ENCODE assay signal across 1 fruit fly cellular context in the genomic region with DNA sequence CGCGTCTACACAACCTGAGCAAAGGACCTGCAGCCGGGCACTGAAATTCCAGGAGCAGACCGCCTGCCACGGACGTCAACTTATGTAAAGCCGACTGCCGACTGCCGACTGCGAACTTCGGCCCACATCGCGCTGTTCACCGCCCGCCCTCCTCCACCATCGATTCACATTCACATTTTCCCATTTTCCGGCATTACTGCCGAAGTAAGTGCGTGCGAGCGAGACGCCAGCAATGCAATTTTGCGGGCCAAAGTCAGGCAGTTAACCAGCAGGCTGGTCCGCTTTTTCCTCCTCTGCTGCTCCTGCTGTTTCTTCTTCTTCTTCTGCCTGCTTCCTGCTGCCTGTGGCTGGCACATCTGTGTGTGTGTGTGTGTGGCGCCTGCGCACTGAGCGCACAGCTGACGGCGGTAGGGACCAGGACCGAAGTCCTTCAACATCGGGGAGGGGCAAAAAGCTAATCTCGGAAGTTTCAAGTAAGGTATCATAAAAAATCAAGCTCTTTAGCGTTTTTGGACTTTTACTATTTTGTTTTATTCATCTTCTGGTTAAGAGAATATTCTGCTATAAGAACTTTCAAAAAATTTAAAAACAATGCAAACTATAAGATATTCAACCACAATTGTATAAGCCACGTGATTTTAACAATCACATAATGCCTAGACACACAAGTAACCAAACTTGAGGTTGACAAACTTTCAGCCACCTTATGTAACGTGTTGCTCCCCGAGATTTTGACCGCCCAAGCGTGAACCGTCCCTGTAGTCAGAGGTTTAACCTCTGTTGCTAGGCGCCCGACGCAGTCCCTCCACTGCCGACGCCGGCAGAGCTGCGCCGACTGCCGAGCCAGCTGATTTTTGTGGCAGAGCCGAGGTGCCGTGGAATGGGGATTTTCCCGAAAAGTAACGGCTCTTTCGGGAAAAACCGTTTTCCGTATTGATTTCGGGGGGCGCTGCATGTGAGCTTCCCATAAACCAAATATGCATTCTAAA.
TF ChIP-seq lines count a peak whose summit lies in the region.

No protein-coding gene starts in this region.

TF ChIP-seq in whole organism, embryonic, 481 proteins besides CTCF, POLR2A, EP300 and RAD21 (continued from another document and continues in another):
- peak; percentile 32 for TF ChIP-seq CG15011 (GFP tag; optimal IDR thresholded peaks at IDR 0.05; lab: Kevin White, UChicago)
- TF ChIP-seq grn (GFP tag; optimal IDR thresholded peaks at IDR 0.05; lab: Kevin White, UChicago) = no peak
- peak; percentile 11 for TF ChIP-seq CG8388 (GFP tag; optimal IDR thresholded peaks at IDR 0.05; lab: Kevin White, UChicago)
- no peak for TF ChIP-seq mirr (GFP tag; optimal IDR thresholded peaks at IDR 0.05; lab: Kevin White, UChicago)
- TF ChIP-seq Dip2 (GFP tag; IDR thresholded peaks at IDR 0.05; lab: Robert Waterston, UW) = no peak
- TF ChIP-seq gsb-n (tag; optimal IDR thresholded peaks at IDR 0.05; lab: Kevin White, UChicago) = no peak
- TF ChIP-seq dysf (GFP tag; IDR thresholded peaks at IDR 0.05; lab: Robert Waterston, UW) = peak; percentile 64; the same call in 2 of the 3 replicates
- TF ChIP-seq CG7271 (tag; optimal IDR thresholded peaks at IDR 0.05; lab: Kevin White, UChicago) = no peak
- TF ChIP-seq CG42726 (GFP tag; IDR thresholded peaks at IDR 0.05; lab: Robert Waterston, UW; ENCODE audit: partially characterized antibody) = 0 out of 2 replicates have a peak, but pooled peaks have one; percentile 4
- peak; percentile 64 for TF ChIP-seq pum (GFP tag; optimal IDR thresholded peaks at IDR 0.05; lab: Kevin White, UChicago)
- TF ChIP-seq CG7556 (GFP tag; optimal IDR thresholded peaks at IDR 0.05; lab: Kevin White, UChicago) = peak; percentile 80
- no peak for TF ChIP-seq CG11247 (GFP tag; IDR thresholded peaks at IDR 0.05; lab: Robert Waterston, UW)
- TF ChIP-seq CG12744 (GFP tag; optimal IDR thresholded peaks at IDR 0.05; lab: Kevin White, UChicago) = no peak
- TF ChIP-seq CG11456 (GFP tag; IDR thresholded peaks at IDR 0.05; lab: Robert Waterston, UW) = peak; percentile 63
- peak; percentile 37 for TF ChIP-seq CG14710 (tag; optimal IDR thresholded peaks at IDR 0.05; lab: Kevin White, UChicago)
- TF ChIP-seq dmrt11E (tag; optimal IDR thresholded peaks at IDR 0.05; lab: Kevin White, UChicago) = peak; percentile 58
- peak; percentile 33 for TF ChIP-seq az2 (GFP tag; optimal IDR thresholded peaks at IDR 0.05; lab: Kevin White, UChicago)
- TF ChIP-seq CG2129 (GFP tag; IDR thresholded peaks at IDR 0.05; lab: Robert Waterston, UW; ENCODE audit: partially characterized antibody) = no peak
- peak; percentile 45 to 48 for TF ChIP-seq tll (GFP tag; optimal IDR thresholded peaks at IDR 0.05; lab: Kevin White, UChicago)
- TF ChIP-seq dm (GFP tag; optimal IDR thresholded peaks at IDR 0.05; lab: Kevin White, UChicago) = no peak
- TF ChIP-seq CG3995 (GFP tag; optimal IDR thresholded peaks at IDR 0.05; lab: Kevin White, UChicago) = no peak
- no peak for TF ChIP-seq gcm (GFP tag; optimal IDR thresholded peaks at IDR 0.05; lab: Kevin White, UChicago)
- TF ChIP-seq Atf3 (GFP tag; optimal IDR thresholded peaks at IDR 0.05; lab: Kevin White, UChicago) = no peak
- TF ChIP-seq CG17912 (GFP tag; optimal IDR thresholded peaks at IDR 0.05; lab: Kevin White, UChicago) = no peak
- peak; percentile 18; the same call in 1 of the 2 replicates for TF ChIP-seq Xrp1 (GFP tag; IDR thresholded peaks at IDR 0.05; lab: Robert Waterston, UW)
- peak; percentile 82 for TF ChIP-seq CG18599 (GFP tag; optimal IDR thresholded peaks at IDR 0.05; lab: Kevin White, UChicago)
- TF ChIP-seq pfk (GFP tag; optimal IDR thresholded peaks at IDR 0.05; lab: Kevin White, UChicago) = no peak
- TF ChIP-seq PHDP (tag; optimal IDR thresholded peaks at IDR 0.05; lab: Kevin White, UChicago) = no peak
- no peak for TF ChIP-seq NC2α (GFP tag; optimal IDR thresholded peaks at IDR 0.05; lab: Kevin White, UChicago)
- TF ChIP-seq bowl (GFP tag; IDR thresholded peaks at IDR 0.05; lab: Robert Waterston, UW) = no peak
- peak; percentile 68 for TF ChIP-seq CG16815 (GFP tag; optimal IDR thresholded peaks at IDR 0.05; lab: Kevin White, UChicago)
- peak; percentile 46; the same call in 1 of the 2 replicates for TF ChIP-seq onecut (GFP tag; IDR thresholded peaks at IDR 0.05; lab: Robert Waterston, UW)
- TF ChIP-seq ase (GFP tag; IDR thresholded peaks at IDR 0.05; lab: Robert Waterston, UW) = no peak
- peak; percentile 52; the same call in 2 of the 3 replicates for TF ChIP-seq CG6791 (GFP tag; IDR thresholded peaks at IDR 0.05; lab: Robert Waterston, UW; ENCODE audit: partially characterized antibody)
- TF ChIP-seq CG4282 (GFP tag; optimal IDR thresholded peaks at IDR 0.05; lab: Kevin White, UChicago) = no peak
- peak; percentile 35 for TF ChIP-seq Oli (tag; optimal IDR thresholded peaks at IDR 0.05; lab: Kevin White, UChicago)
- peak; percentile 1 for TF ChIP-seq CG5245 (GFP tag; optimal IDR thresholded peaks at IDR 0.05; lab: Kevin White, UChicago)
- peak; percentile 99 for TF ChIP-seq CG9727 (GFP tag; optimal IDR thresholded peaks at IDR 0.05; lab: Kevin White, UChicago)
- TF ChIP-seq Ada2b (GFP tag; IDR thresholded peaks at IDR 0.05; lab: Robert Waterston, UW) = 0 out of 2 replicates have a peak, but pooled peaks have one; percentile 21
- no peak for TF ChIP-seq CG14667 (GFP tag; IDR thresholded peaks at IDR 0.05; lab: Robert Waterston, UW)
- no peak for TF ChIP-seq CG17359 (tag; optimal IDR thresholded peaks at IDR 0.05; lab: Kevin White, UChicago)
- TF ChIP-seq oc (tag; optimal IDR thresholded peaks at IDR 0.05; lab: Kevin White, UChicago) = no peak
- TF ChIP-seq CG4854 (GFP tag; optimal IDR thresholded peaks at IDR 0.05; lab: Kevin White, UChicago) = no peak
- TF ChIP-seq inv (GFP tag; IDR thresholded peaks at IDR 0.05; lab: Robert Waterston, UW; ENCODE audit: partially characterized antibody) = no peak; the same call in 1 of the 2 replicates
- no peak for TF ChIP-seq CG16779 (GFP tag; IDR thresholded peaks at IDR 0.05; lab: Robert Waterston, UW)
- no peak for TF ChIP-seq Rx (GFP tag; IDR thresholded peaks at IDR 0.05; lab: Robert Waterston, UW)
- TF ChIP-seq CG6175 (GFP tag; IDR thresholded peaks at IDR 0.05; lab: Robert Waterston, UW) = no peak
- TF ChIP-seq crc (GFP tag; optimal IDR thresholded peaks at IDR 0.05; lab: Kevin White, UChicago) = no peak
- peak; percentile 58 for TF ChIP-seq nom (GFP tag; optimal IDR thresholded peaks at IDR 0.05; lab: Kevin White, UChicago)
- no peak for TF ChIP-seq CG11085 (GFP tag; IDR thresholded peaks at IDR 0.05; lab: Robert Waterston, UW)
- TF ChIP-seq ranshi (GFP tag; IDR thresholded peaks at IDR 0.05; lab: Robert Waterston, UW) = 0 out of 2 replicates have a peak, but pooled peaks have one; percentile 38
- peak; percentile 77 for TF ChIP-seq CG17385 (GFP tag; optimal IDR thresholded peaks at IDR 0.05; lab: Kevin White, UChicago)
- TF ChIP-seq CG3281 (GFP tag; optimal IDR thresholded peaks at IDR 0.05; lab: Kevin White, UChicago) = peak; percentile 51
- no peak for TF ChIP-seq pros (GFP tag; optimal IDR thresholded peaks at IDR 0.05; lab: Kevin White, UChicago)
- TF ChIP-seq Ets65A (GFP tag; lab: Kevin White, UChicago) = peak; percentile 79
- TF ChIP-seq wor (GFP tag; IDR thresholded peaks at IDR 0.05; lab: Robert Waterston, UW) = no peak
- TF ChIP-seq maf-S (GFP tag; optimal IDR thresholded peaks at IDR 0.05; lab: Kevin White, UChicago) = peak; percentile 54
- TF ChIP-seq tup (GFP tag; optimal IDR thresholded peaks at IDR 0.05; lab: Kevin White, UChicago) = no peak
- TF ChIP-seq zf30C (GFP tag; optimal IDR thresholded peaks at IDR 0.05; lab: Kevin White, UChicago) = no peak
- TF ChIP-seq salm (tag; optimal IDR thresholded peaks at IDR 0.05; lab: Kevin White, UChicago) = no peak
- TF ChIP-seq Nf-YB (GFP tag; optimal IDR thresholded peaks at IDR 0.05; lab: Kevin White, UChicago) = no peak
- TF ChIP-seq CG3163 (GFP tag; optimal IDR thresholded peaks at IDR 0.05; lab: Kevin White, UChicago) = peak; percentile 21
- TF ChIP-seq Hr51 (GFP tag; optimal IDR thresholded peaks at IDR 0.05; lab: Kevin White, UChicago) = peak; percentile 36 to 56
- TF ChIP-seq CG2889 (GFP tag; IDR thresholded peaks at IDR 0.05; lab: Robert Waterston, UW) = no peak
- TF ChIP-seq jing (GFP tag; optimal IDR thresholded peaks at IDR 0.05; lab: Kevin White, UChicago) = peak; percentile 15
- TF ChIP-seq Vsx1 (GFP tag; optimal IDR thresholded peaks at IDR 0.05; lab: Kevin White, UChicago) = no peak
- peak; percentile 63 for TF ChIP-seq slbo (GFP tag; IDR thresholded peaks at IDR 0.05; lab: Robert Waterston, UW)
- peak; percentile 12 for TF ChIP-seq CG2116 (GFP tag; optimal IDR thresholded peaks at IDR 0.05; lab: Kevin White, UChicago)
- peak; percentile 50 for TF ChIP-seq nerfin-1 (tag; optimal IDR thresholded peaks at IDR 0.05; lab: Kevin White, UChicago)
- peak; percentile 49 for TF ChIP-seq Side (GFP tag; optimal IDR thresholded peaks at IDR 0.05; lab: Kevin White, UChicago)
- TF ChIP-seq Pdp1 (GFP tag; optimal IDR thresholded peaks at IDR 0.05; lab: Kevin White, UChicago) = peak; percentile 66 to 95
- TF ChIP-seq abd-A (tag; optimal IDR thresholded peaks at IDR 0.05; lab: Kevin White, UChicago) = peak; percentile 92
- TF ChIP-seq CG10147 (GFP tag; optimal IDR thresholded peaks at IDR 0.05; lab: Kevin White, UChicago) = peak; percentile 73
- peak; percentile 38 for TF ChIP-seq Camta (GFP tag; optimal IDR thresholded peaks at IDR 0.05; lab: Kevin White, UChicago)
- peak; percentile 46 for TF ChIP-seq Sox100B (GFP tag; optimal IDR thresholded peaks at IDR 0.05; lab: Kevin White, UChicago)
- no peak for TF ChIP-seq CG30020 (tag; optimal IDR thresholded peaks at IDR 0.05; lab: Kevin White, UChicago)
- TF ChIP-seq Hr3 (GFP tag; optimal IDR thresholded peaks at IDR 0.05; lab: Kevin White, UChicago) = peak; percentile 33
- TF ChIP-seq CG32772 (GFP tag; IDR thresholded peaks at IDR 0.05; lab: Robert Waterston, UW) = no peak
- peak; percentile 40 for TF ChIP-seq CG34376 (GFP tag; optimal IDR thresholded peaks at IDR 0.05; lab: Kevin White, UChicago)
- TF ChIP-seq eyg (GFP tag; optimal IDR thresholded peaks at IDR 0.05; lab: Kevin White, UChicago) = no peak
- peak; percentile 32; the same call in 1 of the 2 replicates for TF ChIP-seq esg (GFP tag; conservative IDR thresholded peaks at IDR 0.05; lab: Robert Waterston, UW)
- no peak for TF ChIP-seq Kr (GFP tag; optimal IDR thresholded peaks at IDR 0.05; lab: Kevin White, UChicago)
- TF ChIP-seq sc (optimal IDR thresholded peaks at IDR 0.05; lab: Kevin White, UChicago) = no peak
- no peak for TF ChIP-seq sc (GFP tag; optimal IDR thresholded peaks at IDR 0.05; lab: Kevin White, UChicago)
- TF ChIP-seq CG7963 (GFP tag; IDR thresholded peaks at IDR 0.05; lab: Robert Waterston, UW; ENCODE audit: partially characterized antibody) = 0 out of 3 replicates have a peak, but pooled peaks have one; percentile 27
- no peak for TF ChIP-seq CG4820 (GFP tag; optimal IDR thresholded peaks at IDR 0.05; lab: Kevin White, UChicago)
- TF ChIP-seq CG12299 (tag; optimal IDR thresholded peaks at IDR 0.05; lab: Kevin White, UChicago) = no peak
- no peak for TF ChIP-seq Ravus (GFP tag; IDR thresholded peaks at IDR 0.05; lab: Robert Waterston, UW)
- no peak for TF ChIP-seq TFAM (GFP tag; optimal IDR thresholded peaks at IDR 0.05; lab: Kevin White, UChicago)
- no peak for TF ChIP-seq unpg (GFP tag; optimal IDR thresholded peaks at IDR 0.05; lab: Kevin White, UChicago)
- TF ChIP-seq ato (GFP tag; IDR thresholded peaks at IDR 0.05; lab: Robert Waterston, UW; ENCODE audit: partially characterized antibody) = no peak
- no peak for TF ChIP-seq disco-r (GFP tag; optimal IDR thresholded peaks at IDR 0.05; lab: Kevin White, UChicago)
- TF ChIP-seq Doc3 (GFP tag; IDR thresholded peaks at IDR 0.05; lab: Robert Waterston, UW; ENCODE audit: partially characterized antibody) = no peak
- no peak for TF ChIP-seq CG8281 (tag; optimal IDR thresholded peaks at IDR 0.05; lab: Kevin White, UChicago)
- TF ChIP-seq tna (GFP tag; IDR thresholded peaks at IDR 0.05; lab: Robert Waterston, UW; ENCODE audit: partially characterized antibody) = no peak
- TF ChIP-seq pan (optimal IDR thresholded peaks at IDR 0.05; lab: Kevin White, UChicago) = no peak
- TF ChIP-seq pan (GFP tag; optimal IDR thresholded peaks at IDR 0.05 in 1 of 2, IDR thresholded peaks at IDR 0.05 in 1 of 2) = no peak
- no peak for TF ChIP-seq CG14965 (GFP tag; optimal IDR thresholded peaks at IDR 0.05; lab: Kevin White, UChicago; ENCODE audit: borderline replicate concordance)
- TF ChIP-seq CG17612 (GFP tag; IDR thresholded peaks at IDR 0.05; lab: Robert Waterston, UW) = no peak
- TF ChIP-seq Tbp (GFP tag; optimal IDR thresholded peaks at IDR 0.05; lab: Kevin White, UChicago) = no peak
- TF ChIP-seq Stat92E (GFP tag; optimal IDR thresholded peaks at IDR 0.05; lab: Kevin White, UChicago) = no peak
- no peak for TF ChIP-seq run (tag; optimal IDR thresholded peaks at IDR 0.05; lab: Kevin White, UChicago)
- TF ChIP-seq CG3838 (GFP tag; optimal IDR thresholded peaks at IDR 0.05; lab: Kevin White, UChicago) = no peak
- peak; percentile 8 for TF ChIP-seq Fer3 (tag; optimal IDR thresholded peaks at IDR 0.05; lab: Kevin White, UChicago)
- TF ChIP-seq CG2875 (GFP tag; optimal IDR thresholded peaks at IDR 0.05; lab: Kevin White, UChicago) = peak; percentile 11
- no peak for TF ChIP-seq eve (GFP tag; optimal IDR thresholded peaks at IDR 0.05; lab: Kevin White, UChicago)
- TF ChIP-seq danr (GFP tag; IDR thresholded peaks at IDR 0.05; lab: Robert Waterston, UW) = no peak
- peak in 1 of 2 experiments; percentile 72 for TF ChIP-seq Dfd (GFP tag; optimal IDR thresholded peaks at IDR 0.05; lab: Kevin White, UChicago)
- peak; percentile 45 for TF ChIP-seq tio (GFP tag; optimal IDR thresholded peaks at IDR 0.05; lab: Kevin White, UChicago)
- TF ChIP-seq CG13296 (GFP tag; optimal IDR thresholded peaks at IDR 0.05; lab: Kevin White, UChicago) = peak; percentile 24
- TF ChIP-seq Dbx (GFP tag; IDR thresholded peaks at IDR 0.05; lab: Robert Waterston, UW) = peak; percentile 66
- TF ChIP-seq E2f1 (GFP tag; IDR thresholded peaks at IDR 0.05; lab: Robert Waterston, UW) = no peak
- peak; percentile 6 for TF ChIP-seq gro (GFP tag; optimal IDR thresholded peaks at IDR 0.05; lab: Kevin White, UChicago)
- no peak for TF ChIP-seq dati (GFP tag; IDR thresholded peaks at IDR 0.05; lab: Robert Waterston, UW)
- TF ChIP-seq CG11723 (GFP tag; optimal IDR thresholded peaks at IDR 0.05; lab: Kevin White, UChicago) = no peak
- TF ChIP-seq CG1024 (GFP tag; IDR thresholded peaks at IDR 0.05; lab: Robert Waterston, UW) = no peak
- peak; percentile 59; the same call in 1 of the 4 replicates for TF ChIP-seq chinmo (GFP tag; IDR thresholded peaks at IDR 0.05; lab: Robert Waterston, UW; ENCODE audit: partially characterized antibody)
- TF ChIP-seq sqz (GFP tag; optimal IDR thresholded peaks at IDR 0.05; lab: Kevin White, UChicago) = no peak
- TF ChIP-seq CG15073 (GFP tag; optimal IDR thresholded peaks at IDR 0.05; lab: Kevin White, UChicago) = no peak
